Worm (Caenorhabditis elegans): Measurements from ENCODE around the gene Y38F2AR.12.

DNA sequence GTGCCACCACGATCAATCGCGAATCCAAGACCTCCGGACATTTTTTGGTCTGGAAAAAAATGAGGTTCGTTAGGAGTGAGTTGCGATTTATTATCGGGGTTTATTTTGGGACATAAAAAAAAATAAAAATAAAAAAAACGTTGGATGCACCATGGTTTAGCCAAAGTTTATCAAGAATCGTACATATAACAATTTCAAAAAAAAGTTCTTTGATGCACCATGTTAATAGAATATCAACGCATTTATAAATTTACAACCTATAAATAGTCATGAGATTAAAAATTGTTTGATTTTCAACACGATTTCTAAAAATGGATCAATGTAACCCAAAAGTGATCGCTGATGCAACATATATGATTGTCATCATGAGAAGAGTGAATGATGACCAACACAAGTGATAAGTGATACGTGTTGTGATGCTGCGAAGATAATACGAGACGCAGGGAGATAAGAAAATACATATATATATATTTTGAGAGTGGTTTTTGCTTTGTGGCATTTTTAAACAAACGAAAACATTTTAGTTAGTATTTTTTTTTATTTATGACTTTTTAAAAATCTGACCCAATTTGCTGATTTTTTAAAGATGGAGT, at the start of gene Y38F2AR.12:
- TF ChIP-seq Y116A8C.19 (tag; optimal IDR thresholded peaks at IDR 0.05; ENCODE audit: borderline replicate concordance) (no peak), nhr-84 (tag; optimal IDR thresholded peaks at IDR 0.05) (no peak), swsn-7 (tag; optimal IDR thresholded peaks at IDR 0.05) (no peak), ets-5 (GFP tag; IDR thresholded peaks at IDR 0.05) (no peak), nhr-12 (tag; optimal IDR thresholded peaks at IDR 0.05) (no peak), tbx-2 (tag; optimal IDR thresholded peaks at IDR 0.05) (no peak), nhr-237 (tag; optimal IDR thresholded peaks at IDR 0.05) (no peak), lir-3 (tag; optimal IDR thresholded peaks at IDR 0.05; ENCODE audit: poor library complexity) (no peak), nhr-77 (tag; optimal IDR thresholded peaks at IDR 0.05) (no peak), ama-1 (optimal IDR thresholded peaks at IDR 0.05) (no peak), ceh-82 (tag; optimal IDR thresholded peaks at IDR 0.05) (no peak), fkh-4 (tag; optimal IDR thresholded peaks at IDR 0.05; ENCODE audit: borderline replicate concordance) (no peak)
